Fruit fly (Drosophila melanogaster) whole organism, prepupa: ENCODE measurements around the gene tal-AA.

Source experiments
- Blimp-1 ChIP-seq: fragments of 200-800 bp; sonication (Bioruptor generic); optimal IDR thresholded peaks from 3 replicates; lab custom pipeline; 2017; ENCODE audit warnings: missing biosample characterization, missing genetic modification characterization, mild to moderate bottlenecking, moderate library complexity, missing genetic modification reagents
- CG10631 ChIP-seq: fragments of 200-800 bp; sonication (Bioruptor generic); optimal IDR thresholded peaks from 2 replicates; lab custom pipeline; 2016; ENCODE audit warnings: missing biosample characterization, missing genetic modification characterization
- CG10669 ChIP-seq: fragments of 200-800 bp; sonication (Bioruptor generic); optimal IDR thresholded peaks from 3 replicates; lab custom pipeline; 2018; ENCODE audit warnings: missing biosample characterization, mild to moderate bottlenecking, missing genetic modification characterization, moderate library complexity
- CG11294 ChIP-seq: fragments of 200-800 bp; sonication (Bioruptor generic); IDR thresholded peaks from 2 replicates; pipeline ENCODE4 v1.3.6; 2022; ENCODE audit warnings: missing biosample characterization, missing genetic modification characterization
- CG11762 ChIP-seq: fragments of 200-800 bp; sonication (Bioruptor generic); optimal IDR thresholded peaks from 3 replicates; lab custom pipeline; 2016; ENCODE audit warnings: missing biosample characterization, missing genetic modification characterization; ENCODE audit not compliant: insufficient read depth
- CG11902 ChIP-seq: fragments of 200-800 bp; sonication (Bioruptor generic); optimal IDR thresholded peaks from 3 replicates; lab custom pipeline; 2016; ENCODE audit warnings: missing biosample characterization, missing genetic modification characterization
- CG15336 ChIP-seq: fragments of 200-800 bp; sonication (Bioruptor generic); IDR thresholded peaks from 2 replicates; pipeline ENCODE4 v1.3.6; 2022; ENCODE audit warnings: missing biosample characterization, missing genetic modification characterization
- CG16779 ChIP-seq: fragments of 200-800 bp; sonication (Bioruptor generic); optimal IDR thresholded peaks from 3 replicates; lab custom pipeline; 2017; ENCODE audit warnings: missing biosample characterization, mild to moderate bottlenecking, missing genetic modification characterization
- CG3032 ChIP-seq: fragments of 200-800 bp; optimal IDR thresholded peaks from 2 replicates; lab custom pipeline; 2019; ENCODE audit warnings: missing biosample characterization, mild to moderate bottlenecking, missing genetic modification characterization, moderate library complexity
- CG32006 ChIP-seq: fragments of 200-800 bp; sonication (Bioruptor generic); optimal IDR thresholded peaks from 3 replicates; lab custom pipeline; 2017; ENCODE audit warnings: missing biosample characterization, mild to moderate bottlenecking, missing genetic modification characterization
- CG4318 ChIP-seq: fragments of 200-800 bp; sonication (Bioruptor generic); optimal IDR thresholded peaks from 3 replicates; lab custom pipeline; 2017; ENCODE audit warnings: missing biosample characterization, mild to moderate bottlenecking, missing genetic modification characterization
- CG6276 ChIP-seq: fragments of 200-800 bp; sonication (Bioruptor generic); optimal IDR thresholded peaks from 2 replicates; lab custom pipeline; 2017; ENCODE audit warnings: missing biosample characterization, mild to moderate bottlenecking, missing genetic modification characterization
- CG6792 ChIP-seq: fragments of 200-800 bp; sonication (Bioruptor generic); optimal IDR thresholded peaks from 3 replicates; lab custom pipeline; 2016; ENCODE audit warnings: missing biosample characterization, missing genetic modification characterization
- CG6808 ChIP-seq: fragments of 200-800 bp; sonication (Bioruptor generic); optimal IDR thresholded peaks from 3 replicates; lab custom pipeline; 2017; ENCODE audit warnings: missing biosample characterization, missing genetic modification characterization, mild to moderate bottlenecking, moderate library complexity, missing genetic modification reagents
- CG6854 ChIP-seq: fragments of 200-800 bp; sonication (Bioruptor generic); optimal IDR thresholded peaks from 2 replicates; lab custom pipeline; 2017; ENCODE audit warnings: missing biosample characterization, mild to moderate bottlenecking, missing genetic modification characterization
- CG7368 ChIP-seq: fragments of 200-800 bp; sonication (Bioruptor generic); optimal IDR thresholded peaks from 3 replicates; lab custom pipeline; 2016; ENCODE audit warnings: missing biosample characterization, missing genetic modification characterization
- CG8119 ChIP-seq: fragments of 200-800 bp; sonication (Bioruptor generic); IDR thresholded peaks from 3 replicates; pipeline ENCODE4 v1.3.6; 2022; ENCODE audit warnings: missing biosample characterization, missing genetic modification characterization
- CG8319 ChIP-seq: fragments of 200-800 bp; sonication (Bioruptor generic); optimal IDR thresholded peaks from 3 replicates; lab custom pipeline; 2016; ENCODE audit warnings: missing biosample characterization, missing genetic modification characterization
- CG8632 ChIP-seq: fragments of 200-800 bp; sonication (Bioruptor generic); optimal IDR thresholded peaks from 3 replicates; lab custom pipeline; 2016; ENCODE audit warnings: missing biosample characterization, missing genetic modification characterization
- CG9139 ChIP-seq: fragments of 200-800 bp; sonication (Bioruptor generic); optimal IDR thresholded peaks from 3 replicates; lab custom pipeline; 2017; ENCODE audit warnings: missing biosample characterization, mild to moderate bottlenecking, missing genetic modification characterization
- Eip78C ChIP-seq: fragments of 200-800 bp; sonication (Bioruptor generic); peaks from one replicate; lab custom pipeline; 2016; ENCODE audit warnings: missing biosample characterization, missing genetic modification characterization
- Eip93F ChIP-seq: fragments of 200-800 bp; sonication (Bioruptor generic); optimal IDR thresholded peaks from 2 replicates; lab custom pipeline; 2016; ENCODE audit warnings: missing biosample characterization, mild to moderate bottlenecking, missing genetic modification characterization
- Ets21C ChIP-seq: fragments of 200-800 bp; sonication (Bioruptor generic); optimal IDR thresholded peaks from 3 replicates; lab custom pipeline; 2016; ENCODE audit warnings: missing biosample characterization, missing genetic modification characterization
- Ets96B ChIP-seq: fragments of 200-800 bp; optimal IDR thresholded peaks from 2 replicates; lab custom pipeline; 2019; ENCODE audit warnings: missing biosample characterization, mild to moderate bottlenecking, missing genetic modification characterization, moderate library complexity
- Hr38 ChIP-seq: sonication (Bioruptor generic); optimal IDR thresholded peaks from 2 replicates; lab custom pipeline; 2016; ENCODE audit warnings: missing biosample characterization, missing genetic modification characterization
- Hr4 ChIP-seq: fragments of 200-800 bp; sonication (Bioruptor generic); optimal IDR thresholded peaks from 3 replicates; lab custom pipeline; 2016; ENCODE audit warnings: missing biosample characterization, missing genetic modification characterization
- Lpt ChIP-seq: fragments of 200-800 bp; sonication (Bioruptor generic); optimal IDR thresholded peaks from 3 replicates; lab custom pipeline; 2016; ENCODE audit warnings: missing biosample characterization, missing genetic modification characterization
- Met ChIP-seq: fragments of 200-800 bp; sonication (Bioruptor generic); optimal IDR thresholded peaks from 3 replicates; lab custom pipeline; 2016; ENCODE audit warnings: missing biosample characterization, missing genetic modification characterization
- OdsH ChIP-seq: fragments of 200-800 bp; sonication (Bioruptor generic); optimal IDR thresholded peaks from 3 replicates; lab custom pipeline; 2016; ENCODE audit warnings: missing biosample characterization, missing genetic modification characterization
- Smox ChIP-seq: fragments of 200-800 bp; sonication (Bioruptor generic); optimal IDR thresholded peaks from 3 replicates; lab custom pipeline; 2016; ENCODE audit warnings: missing biosample characterization, missing genetic modification characterization
- Sox102F ChIP-seq: fragments of 200-800 bp; sonication (Bioruptor generic); optimal IDR thresholded peaks from 2 replicates; lab custom pipeline; 2016; ENCODE audit warnings: missing biosample characterization, mild to moderate bottlenecking, missing genetic modification characterization
- Sox14 ChIP-seq: fragments of 200-800 bp; sonication (Bioruptor generic); optimal IDR thresholded peaks from 3 replicates; lab custom pipeline; 2016; ENCODE audit warnings: missing biosample characterization, missing genetic modification characterization
- Sox15 ChIP-seq: fragments of 200-800 bp; sonication (Bioruptor generic); optimal IDR thresholded peaks from 3 replicates; lab custom pipeline; 2016; ENCODE audit warnings: missing biosample characterization, missing genetic modification characterization
- acj6 ChIP-seq: fragments of 200-800 bp; sonication (Bioruptor generic); optimal IDR thresholded peaks from 3 replicates; lab custom pipeline; 2016; ENCODE audit warnings: missing biosample characterization, missing genetic modification characterization
- cyc ChIP-seq: fragments of 200-800 bp; sonication (Bioruptor generic); optimal IDR thresholded peaks from 3 replicates; lab custom pipeline; 2016; ENCODE audit warnings: missing biosample characterization, missing genetic modification characterization
- dsx ChIP-seq: fragments of 200-800 bp; optimal IDR thresholded peaks from 3 replicates; lab custom pipeline; 2019; ENCODE audit warnings: missing biosample characterization, mild to moderate bottlenecking, missing genetic modification characterization, moderate library complexity; ENCODE audit not compliant: poor library complexity, severe bottlenecking
- esn ChIP-seq: fragments of 200-800 bp; sonication (Bioruptor generic); optimal IDR thresholded peaks from 2 replicates; lab custom pipeline; 2016; ENCODE audit warnings: missing biosample characterization, mild to moderate bottlenecking, missing genetic modification characterization, moderate library complexity
- fd59A ChIP-seq: fragments of 200-800 bp; sonication (Bioruptor generic); optimal IDR thresholded peaks from 2 replicates; lab custom pipeline; 2017; ENCODE audit warnings: missing biosample characterization, mild to moderate bottlenecking, missing genetic modification characterization, missing genetic modification reagents
- fd85E ChIP-seq: fragments of 200-800 bp; sonication (Bioruptor generic); optimal IDR thresholded peaks from 3 replicates; lab custom pipeline; 2016; ENCODE audit warnings: missing biosample characterization, missing genetic modification characterization
- fkh ChIP-seq: fragments of 200-800 bp; sonication (Bioruptor generic); optimal IDR thresholded peaks from 3 replicates; lab custom pipeline; 2017; ENCODE audit warnings: missing biosample characterization, mild to moderate bottlenecking, missing genetic modification characterization, moderate library complexity
- lz ChIP-seq: fragments of 200-800 bp; sonication (Bioruptor generic); optimal IDR thresholded peaks from 3 replicates; lab custom pipeline; 2016; ENCODE audit warnings: missing biosample characterization, missing genetic modification characterization
- pdm3 ChIP-seq: fragments of 200-800 bp; sonication (Bioruptor generic); optimal IDR thresholded peaks from 3 replicates; lab custom pipeline; 2016; ENCODE audit warnings: missing biosample characterization, missing genetic modification characterization
- salr ChIP-seq, 2 experiments: fragments of 200-800 bp; sonication (Bioruptor generic); optimal IDR thresholded peaks; 3 replicates each; lab custom pipeline; 2016 to 2018; ENCODE audit warnings: missing biosample characterization in 2 of 2, missing genetic modification characterization in 2 of 2, mild to moderate bottlenecking in 1 of 2
- spab ChIP-seq: fragments of 200-800 bp; sonication (Bioruptor generic); optimal IDR thresholded peaks from 2 replicates; lab custom pipeline; 2017; ENCODE audit warnings: missing biosample characterization, mild to moderate bottlenecking, missing genetic modification characterization, missing genetic modification reagents
- svp ChIP-seq: fragments of 200-800 bp; sonication (Bioruptor generic); peaks from one replicate; lab custom pipeline; 2016; ENCODE audit warnings: missing biosample characterization, missing genetic modification characterization
- topi ChIP-seq: fragments of 200-800 bp; sonication (Bioruptor generic); optimal IDR thresholded peaks from 3 replicates; lab custom pipeline; 2016; ENCODE audit warnings: missing biosample characterization, missing genetic modification characterization
- vri ChIP-seq: fragments of 200-800 bp; sonication (Bioruptor generic); optimal IDR thresholded peaks from 3 replicates; lab custom pipeline; 2016; ENCODE audit warnings: missing biosample characterization, mild to moderate bottlenecking, missing genetic modification characterization

Gene tal-AA

dm6 chr3R:13845250-13845699 is 32.4 kb downstream of the tal-AA start (continued):
- peak; percentile 82 for TF ChIP-seq spab
- TF ChIP-seq vri (GFP tag; lab: Kevin White, UChicago): peak; percentile 48
- peak; percentile 39 for TF ChIP-seq CG11902 (GFP tag; lab: Kevin White, UChicago)
- peak; percentile 7 for TF ChIP-seq Eip93F (GFP tag; lab: Kevin White, UChicago)
- TF ChIP-seq CG8632 (GFP tag; lab: Kevin White, UChicago): peak; percentile 80
- TF ChIP-seq CG6854: no peak
- peak; percentile 87 for TF ChIP-seq Hr4 (GFP tag; lab: Kevin White, UChicago)
- peak; percentile 27 for TF ChIP-seq cyc (GFP tag; lab: Kevin White, UChicago)
- peak; percentile 82 for TF ChIP-seq CG4318 (GFP tag; lab: Kevin White, UChicago)
- peak; percentile 53 for TF ChIP-seq Sox14
- no peak for TF ChIP-seq Ets21C (GFP tag; lab: Kevin White, UChicago)
- TF ChIP-seq Hr38 (GFP tag; lab: Kevin White, UChicago): no peak
- TF ChIP-seq fd59A (GFP tag; lab: Kevin White, UChicago): peak; percentile 75
- peak; percentile 67 to 86 for TF ChIP-seq salr (GFP tag; optimal IDR thresholded peaks at IDR 0.05; lab: Kevin White, UChicago)
- peak; percentile 72 for TF ChIP-seq esn (GFP tag; lab: Kevin White, UChicago)
- peak; percentile 88 for TF ChIP-seq CG3032 (tag; lab: Kevin White, UChicago)
- TF ChIP-seq Blimp-1 (GFP tag; lab: Kevin White, UChicago): no peak

dm6 chr3R:13845926-13846325 is 33.0 kb downstream of the tal-AA start:
- TF ChIP-seq dsx (GFP tag; lab: Kevin White, UChicago) (peak; percentile 31), Ets96B (tag; lab: Kevin White, UChicago) (peak; percentile 72), lz (GFP tag; lab: Kevin White, UChicago) (peak; percentile 46), CG11762 (GFP tag; lab: Kevin White, UChicago) (peak; percentile 45), CG11902 (GFP tag; lab: Kevin White, UChicago) (no peak), CG8119 (GFP tag; lab: Robert Waterston, UW) (peak; percentile 75), acj6 (GFP tag; lab: Kevin White, UChicago) (peak; percentile 61), CG10669 (GFP tag; lab: Kevin White, UChicago) (peak; percentile 38), CG15336 (GFP tag; lab: Robert Waterston, UW) (peak; percentile 61), salr (GFP tag; optimal IDR thresholded peaks at IDR 0.05; lab: Kevin White, UChicago) (peak; percentile 24 to 75), fd85E (GFP tag; lab: Kevin White, UChicago) (no peak), CG32006 (GFP tag; lab: Kevin White, UChicago) (peak; percentile 74), Smox (GFP tag; lab: Kevin White, UChicago) (peak; percentile 68), Lpt (GFP tag; lab: Kevin White, UChicago) (no peak), svp (GFP tag; lab: Kevin White, UChicago) (peak; percentile 80), CG11294 (no peak), OdsH (peak; percentile 54), cyc (GFP tag; lab: Kevin White, UChicago) (no peak), Eip78C (GFP tag; lab: Kevin White, UChicago) (peak; percentile 93), Sox102F (GFP tag; lab: Kevin White, UChicago) (peak; percentile 32), Sox14 (peak; percentile 72), CG8632 (GFP tag; lab: Kevin White, UChicago) (peak; percentile 51), Blimp-1 (GFP tag; lab: Kevin White, UChicago) (peak; percentile 5), CG10631 (GFP tag; lab: Kevin White, UChicago) (peak; percentile 75), topi (peak; percentile 60), CG3032 (tag; lab: Kevin White, UChicago) (peak; percentile 58), vri (GFP tag; lab: Kevin White, UChicago) (peak; percentile 34), fd59A (GFP tag; lab: Kevin White, UChicago) (peak; percentile 80), CG16779 (peak; percentile 43), pdm3 (peak; percentile 68), CG4318 (GFP tag; lab: Kevin White, UChicago) (peak; percentile 51), CG8319 (GFP tag; lab: Kevin White, UChicago) (peak; percentile 4), CG7368 (GFP tag; lab: Kevin White, UChicago) (no peak), Eip93F (GFP tag; lab: Kevin White, UChicago) (no peak), CG9139 (GFP tag; lab: Kevin White, UChicago) (no peak), CG6792 (GFP tag; lab: Kevin White, UChicago) (peak; percentile 35), CG6854 (no peak), Met (GFP tag; lab: Kevin White, UChicago) (peak; percentile 73), spab (peak; percentile 36), CG6808 (GFP tag; lab: Kevin White, UChicago) (no peak), CG6276 (peak; percentile 3), fkh (no peak), Sox15 (GFP tag; lab: Kevin White, UChicago) (peak; percentile 4)
